Fruit fly (Drosophila melanogaster): ENCODE measurements around the gene scny.

Gene scny

DNA sequence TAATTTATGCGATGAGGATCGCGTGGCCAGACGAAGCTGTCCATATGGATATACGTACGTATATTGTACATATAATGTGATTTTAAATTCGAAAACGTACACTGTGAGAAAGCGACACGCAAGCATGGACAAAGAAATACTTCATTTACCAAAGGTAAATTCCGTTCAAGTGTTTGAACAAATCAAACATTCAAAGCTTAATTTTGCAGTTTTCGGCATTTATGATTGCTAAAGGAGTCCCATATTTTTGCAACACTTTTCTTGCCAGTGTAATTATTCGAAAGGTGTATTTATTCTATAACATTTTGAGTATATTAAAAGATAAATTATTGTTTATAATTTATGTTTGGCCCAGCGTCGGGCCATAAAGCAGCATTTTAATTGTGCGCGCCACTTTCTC is 50.5 kb downstream of the scny start (continued):
- TF ChIP-seq Hr38 (GFP tag; optimal IDR thresholded peaks at IDR 0.05) (no peak), CG32006 (GFP tag; optimal IDR thresholded peaks at IDR 0.05) (peak; percentile 55), fkh (GFP tag; optimal IDR thresholded peaks at IDR 0.05) (no peak), salr (GFP tag; optimal IDR thresholded peaks at IDR 0.05) (no peak), CG11762 (GFP tag; optimal IDR thresholded peaks at IDR 0.05; ENCODE audit: insufficient read depth) (no peak), CG6854 (GFP tag; optimal IDR thresholded peaks at IDR 0.05) (no peak), net (GFP tag; optimal IDR thresholded peaks at IDR 0.05) (no peak)

dm6 chr3L:5820039-5820438 is 51.2 kb downstream of the scny start:
- TF ChIP-seq acj6 (GFP tag; optimal IDR thresholded peaks at IDR 0.05), result no peak
- peak; percentile 31 for TF ChIP-seq achi (GFP tag; optimal IDR thresholded peaks at IDR 0.05)
- TF ChIP-seq Sox102F (GFP tag; optimal IDR thresholded peaks at IDR 0.05), result peak; percentile 31
- peak; percentile 7 for TF ChIP-seq cyc (GFP tag; optimal IDR thresholded peaks at IDR 0.05)
- TF ChIP-seq Ets96B (tag; optimal IDR thresholded peaks at IDR 0.05), result no peak
- no peak for TF ChIP-seq fd59A (GFP tag; optimal IDR thresholded peaks at IDR 0.05)
- TF ChIP-seq Met (GFP tag; optimal IDR thresholded peaks at IDR 0.05), result peak; percentile 33
- TF ChIP-seq ss (GFP tag; optimal IDR thresholded peaks at IDR 0.05), result no peak
- TF ChIP-seq CG15336 (GFP tag; IDR thresholded peaks at IDR 0.05), result no peak
- TF ChIP-seq CG34406 (GFP tag; optimal IDR thresholded peaks at IDR 0.05), result no peak
- TF ChIP-seq CG6808 (GFP tag; optimal IDR thresholded peaks at IDR 0.05), result no peak
- TF ChIP-seq fd85E (GFP tag; optimal IDR thresholded peaks at IDR 0.05), result no peak
- TF ChIP-seq Eip75B (GFP tag; optimal IDR thresholded peaks at IDR 0.05), result no peak
- TF ChIP-seq CG8319 (GFP tag; optimal IDR thresholded peaks at IDR 0.05), result no peak
- no peak for TF ChIP-seq Sox15 (GFP tag; optimal IDR thresholded peaks at IDR 0.05)
- TF ChIP-seq Eip78C (GFP tag), result peak; percentile 46
- no peak for TF ChIP-seq CG3032 (tag; optimal IDR thresholded peaks at IDR 0.05)
- TF ChIP-seq CG4318 (GFP tag; optimal IDR thresholded peaks at IDR 0.05), result no peak
- peak; percentile 33 for TF ChIP-seq esn (GFP tag; optimal IDR thresholded peaks at IDR 0.05)
- no peak for TF ChIP-seq CG10631 (GFP tag; optimal IDR thresholded peaks at IDR 0.05)
- no peak for TF ChIP-seq Hr4 (GFP tag; optimal IDR thresholded peaks at IDR 0.05)
- TF ChIP-seq Blimp-1 (GFP tag; optimal IDR thresholded peaks at IDR 0.05), result no peak
- TF ChIP-seq CG6854 (GFP tag; optimal IDR thresholded peaks at IDR 0.05), result no peak
- TF ChIP-seq CG11294 (GFP tag; IDR thresholded peaks at IDR 0.05), result no peak
- TF ChIP-seq OdsH (GFP tag; optimal IDR thresholded peaks at IDR 0.05), result peak; percentile 23
- peak; percentile 10 for TF ChIP-seq Sox14 (GFP tag; optimal IDR thresholded peaks at IDR 0.05)
- TF ChIP-seq pdm3 (GFP tag; optimal IDR thresholded peaks at IDR 0.05), result peak; percentile 10
- no peak for TF ChIP-seq CG6276 (GFP tag; optimal IDR thresholded peaks at IDR 0.05)
- TF ChIP-seq fkh (GFP tag; optimal IDR thresholded peaks at IDR 0.05), result no peak
- TF ChIP-seq Hr38 (GFP tag; optimal IDR thresholded peaks at IDR 0.05), result no peak
- TF ChIP-seq topi (GFP tag; optimal IDR thresholded peaks at IDR 0.05), result peak; percentile 43
- TF ChIP-seq CG31627 (GFP tag; optimal IDR thresholded peaks at IDR 0.05), result peak; percentile 40
- peak; percentile 22 for TF ChIP-seq CG3919 (GFP tag; optimal IDR thresholded peaks at IDR 0.05)
- no peak for TF ChIP-seq CG11762 (GFP tag; optimal IDR thresholded peaks at IDR 0.05; ENCODE audit: insufficient read depth)
- TF ChIP-seq Hr39 (GFP tag; optimal IDR thresholded peaks at IDR 0.05), result peak; percentile 60
- peak; percentile 1 for TF ChIP-seq CG32006 (GFP tag; optimal IDR thresholded peaks at IDR 0.05)
- TF ChIP-seq CG6163 (GFP tag; IDR thresholded peaks at IDR 0.05), result no peak
- TF ChIP-seq Smox (GFP tag; optimal IDR thresholded peaks at IDR 0.05), result peak; percentile 29
- TF ChIP-seq CG6792 (GFP tag; optimal IDR thresholded peaks at IDR 0.05), result peak; percentile 16
- no peak for TF ChIP-seq Eip93F (GFP tag; optimal IDR thresholded peaks at IDR 0.05)
- no peak for TF ChIP-seq CG1621 (tag; optimal IDR thresholded peaks at IDR 0.05)
- peak; percentile 11 for TF ChIP-seq net (GFP tag; optimal IDR thresholded peaks at IDR 0.05)
- TF ChIP-seq lz (GFP tag; optimal IDR thresholded peaks at IDR 0.05), result peak; percentile 32
- TF ChIP-seq svp (GFP tag), result peak; percentile 80

Measured in whole organism, prepupa.